Worm (Caenorhabditis elegans) whole organism, midembryonic: ENCODE results near the gene nhr-94.

ENCODE experiments used
- T22C8.4 ChIP-seq: fragments of 200-800 bp; sonication (Bioruptor generic); IDR thresholded peaks from 2 replicates; pipeline ENCODE4 v1.3.6; 2022; ENCODE audit warnings: missing genetic modification characterization, missing compliant biosample characterization
- cog-1 ChIP-seq: sonication (generic microtip); optimal IDR thresholded peaks from 2 replicates; lab custom pipeline; 2016; ENCODE audit warnings: missing genetic modification characterization, missing compliant biosample characterization
- flt-1 ChIP-seq: fragments of 200-800 bp; sonication (Bioruptor generic); IDR thresholded peaks from 2 replicates; pipeline ENCODE4 v1.3.6; 2022; ENCODE audit warnings: missing genetic modification characterization, missing compliant biosample characterization
- klf-2 ChIP-seq: fragments of 200-800 bp; sonication (Bioruptor generic); conservative IDR thresholded peaks from 2 replicates; pipeline ENCODE4 v1.3.6; 2022; ENCODE audit warnings: missing genetic modification reagents, missing genetic modification characterization, missing compliant biosample characterization
- med-1 ChIP-seq: sonication (generic microtip); optimal IDR thresholded peaks from 2 replicates; lab custom pipeline; 2017; ENCODE audit warnings: missing genetic modification characterization, mild to moderate bottlenecking, missing compliant biosample characterization, antibody characterized with exemption, missing genetic modification reagents; ENCODE audit not compliant: insufficient read depth
- ref-1 ChIP-seq: fragments of 200-800 bp; sonication (Bioruptor generic); conservative IDR thresholded peaks from 2 replicates; pipeline ENCODE4 v1.3.6; 2022; ENCODE audit warnings: missing genetic modification reagents, missing genetic modification characterization, missing compliant biosample characterization
- tab-1 ChIP-seq: fragments of 200-800 bp; sonication (Bioruptor generic); IDR thresholded peaks from 2 replicates; pipeline ENCODE4 v1.3.6; 2022; ENCODE audit warnings: missing genetic modification characterization, missing compliant biosample characterization
- ztf-23 ChIP-seq: fragments of 200-800 bp; sonication (Bioruptor generic); IDR thresholded peaks from 2 replicates; pipeline ENCODE4 v1.3.6; 2022; ENCODE audit warnings: missing genetic modification reagents, missing genetic modification characterization, missing compliant biosample characterization
- ztf-29 ChIP-seq: fragments of 200-800 bp; sonication (Bioruptor generic); IDR thresholded peaks from 2 replicates; pipeline ENCODE4 v1.3.6; 2022; ENCODE audit warnings: missing genetic modification reagents, missing genetic modification characterization, missing compliant biosample characterization

The nhr-94 gene

ce11 chrV:7686189-7686588 lies at the start of gene nhr-94, which contains the start of gene nhr-152:
Gene nhr-94, minus strand, starts transcription at chrV:7686335.
Gene nhr-152, plus strand, starts transcription at chrV:7686350.
- TF ChIP-seq klf-2 (GFP tag; lab: Robert Waterston, UW) (no peak), T22C8.4 (GFP tag; lab: Robert Waterston, UW) (no peak), flt-1 (GFP tag; lab: Robert Waterston, UW) (no peak)

ce11 chrV:7735319-7735718 lies 49.2 kb upstream of the nhr-94 start, which contains the start of gene srr-10:
Gene srr-10, plus strand, starts transcription at chrV:7735619.
- no peak for TF ChIP-seq tab-1 (GFP tag; lab: Robert Waterston, UW)
- no peak for TF ChIP-seq ref-1 (GFP tag; lab: Robert Waterston, UW)
- no peak for TF ChIP-seq flt-1 (GFP tag; lab: Robert Waterston, UW)
- TF ChIP-seq ztf-29: no peak
- no peak for TF ChIP-seq ztf-23 (GFP tag; lab: Robert Waterston, UW)

- TF ChIP-seq ztf-23 (GFP tag; lab: Robert Waterston, UW) (peak; percentile 62), cog-1 (tag; lab: Kevin White, UChicago) (peak; percentile 42), ref-1 (GFP tag; lab: Robert Waterston, UW) (no peak), flt-1 (GFP tag; lab: Robert Waterston, UW) (peak; percentile 41; the same call in 1 of the 2 replicates)
These were observed 48.8 kb upstream of the nhr-94 start, which contains the start of gene clic-1 for ce11 chrV:7734909-7735308. Gene clic-1, minus strand, starts transcription at chrV:7734911.

ce11 chrV:7733240-7733765 lies 47.2 kb upstream of the nhr-94 start:
- TF ChIP-seq flt-1 (GFP tag; lab: Robert Waterston, UW): no peak
- no peak for TF ChIP-seq cog-1 (tag; lab: Kevin White, UChicago)
- TF ChIP-seq T22C8.4 (GFP tag; lab: Robert Waterston, UW): no peak
- TF ChIP-seq ref-1 (GFP tag; lab: Robert Waterston, UW): no peak
- TF ChIP-seq med-1 (GFP tag; lab: Kevin White, UChicago): no peak
- TF ChIP-seq tab-1 (GFP tag; lab: Robert Waterston, UW): no peak
- no peak for TF ChIP-seq ztf-29
- TF ChIP-seq ztf-23 (GFP tag; lab: Robert Waterston, UW): no peak
- TF ChIP-seq klf-2 (GFP tag; lab: Robert Waterston, UW): no peak

ce11 chrV:7730488-7730887 lies 44.4 kb upstream of the nhr-94 start:
- no peak for TF ChIP-seq med-1 (GFP tag; lab: Kevin White, UChicago)
- no peak for TF ChIP-seq tab-1 (GFP tag; lab: Robert Waterston, UW)
- TF ChIP-seq ref-1 (GFP tag; lab: Robert Waterston, UW): no peak
- no peak for TF ChIP-seq T22C8.4 (GFP tag; lab: Robert Waterston, UW)
- no peak for TF ChIP-seq ztf-29
- 0 out of 2 replicates have a peak, but pooled peaks have one; percentile 36 for TF ChIP-seq klf-2 (GFP tag; lab: Robert Waterston, UW)
- TF ChIP-seq flt-1 (GFP tag; lab: Robert Waterston, UW): peak; percentile 77; the same call in 1 of the 2 replicates
- no peak for TF ChIP-seq cog-1 (tag; lab: Kevin White, UChicago)

ce11 chrV:7728679-7729027 lies 42.5 kb upstream of the nhr-94 start, which contains the start of gene Y97E10C.1:
Gene Y97E10C.1, plus strand, starts transcription at chrV:7728879.
- TF ChIP-seq ztf-29: no peak

- TF ChIP-seq flt-1 (GFP tag; lab: Robert Waterston, UW): 0 out of 2 replicates have a peak, but pooled peaks have one; percentile 41
- no peak; the same call in 1 of the 2 replicates for TF ChIP-seq T22C8.4 (GFP tag; lab: Robert Waterston, UW)
- no peak for TF ChIP-seq ztf-23 (GFP tag; lab: Robert Waterston, UW)
- peak; percentile 48 for TF ChIP-seq cog-1 (tag; lab: Kevin White, UChicago)
- 0 out of 2 replicates have a peak, but pooled peaks have one; percentile 36 for TF ChIP-seq klf-2 (GFP tag; lab: Robert Waterston, UW)
- TF ChIP-seq tab-1 (GFP tag; lab: Robert Waterston, UW): no peak
- TF ChIP-seq ztf-29: no peak
- no peak for TF ChIP-seq ref-1 (GFP tag; lab: Robert Waterston, UW)
These were observed 42.0 kb upstream of the nhr-94 start for ce11 chrV:7728003-7728678.

ce11 chrV:7726927-7727326 lies 40.8 kb upstream of the nhr-94 start:
- TF ChIP-seq ref-1 (GFP tag; lab: Robert Waterston, UW) (no peak), T22C8.4 (GFP tag; lab: Robert Waterston, UW) (no peak), ztf-23 (GFP tag; lab: Robert Waterston, UW) (no peak), ztf-29 (no peak), tab-1 (GFP tag; lab: Robert Waterston, UW) (no peak), klf-2 (GFP tag; lab: Robert Waterston, UW) (no peak), med-1 (GFP tag; lab: Kevin White, UChicago) (no peak), flt-1 (GFP tag; lab: Robert Waterston, UW) (no peak)

ce11 chrV:7726202-7726601 lies 40.1 kb upstream of the nhr-94 start:
- no peak for TF ChIP-seq cog-1 (tag; lab: Kevin White, UChicago)
- TF ChIP-seq ztf-29: no peak

- TF ChIP-seq ztf-29 (no peak), T22C8.4 (GFP tag; lab: Robert Waterston, UW) (no peak), cog-1 (tag; lab: Kevin White, UChicago) (no peak), ztf-23 (GFP tag; lab: Robert Waterston, UW) (no peak), tab-1 (GFP tag; lab: Robert Waterston, UW) (no peak)
These were observed 37.9 kb upstream of the nhr-94 start, which contains the start of the genes ZK105.6 and ZK105.8 for ce11 chrV:7723967-7724544. Gene ZK105.6, minus strand, starts transcription at chrV:7724067. Gene ZK105.8, plus strand, starts transcription at chrV:7724494.
